Fruit fly (Drosophila melanogaster): ENCODE measurements around the gene PolD1.

The PolD1 gene

dm6 chr3L:15982148-15982547 is 5.5 kb downstream of the PolD1 start (continued):
- TF ChIP-seq CG42726 (GFP tag; IDR thresholded peaks at IDR 0.05; ENCODE audit: partially characterized antibody), result 0 out of 2 replicates have a peak, but pooled peaks have one; percentile 51

dm6 chr3L:15981403-15981802 is 6.2 kb downstream of the PolD1 start:
- TF ChIP-seq crp (GFP tag; optimal IDR thresholded peaks at IDR 0.05), result peak in 1 of 2 experiments; percentile 48
- 0 out of 2 replicates have a peak, but pooled peaks have one; percentile 7 for TF ChIP-seq E2f1 (GFP tag; IDR thresholded peaks at IDR 0.05)
- TF ChIP-seq chinmo (GFP tag; IDR thresholded peaks at IDR 0.05; ENCODE audit: partially characterized antibody), result peak; percentile 62; the same call in 1 of the 4 replicates
- TF ChIP-seq CG13123 (GFP tag; optimal IDR thresholded peaks at IDR 0.05), result no peak
- TF ChIP-seq lbe (GFP tag; optimal IDR thresholded peaks at IDR 0.05), result no peak
- no peak for TF ChIP-seq cas (GFP tag; IDR thresholded peaks at IDR 0.05)
- TF ChIP-seq mirr (GFP tag; optimal IDR thresholded peaks at IDR 0.05), result no peak
- peak; percentile 66 for TF ChIP-seq E2f2 (GFP tag; IDR thresholded peaks at IDR 0.05)
- peak; percentile 36 for TF ChIP-seq Dp (GFP tag; optimal IDR thresholded peaks at IDR 0.05)

- TF ChIP-seq sug (tag; optimal IDR thresholded peaks at IDR 0.05), result peak; percentile 50
- TF ChIP-seq seq (GFP tag; IDR thresholded peaks at IDR 0.05), result no peak
- TF ChIP-seq CG34376 (GFP tag; optimal IDR thresholded peaks at IDR 0.05), result peak; percentile 18
- TF ChIP-seq pb (GFP tag; optimal IDR thresholded peaks at IDR 0.05), result no peak
- TF ChIP-seq Med (GFP tag), result peak; percentile 20
- TF ChIP-seq CG13894 (tag; optimal IDR thresholded peaks at IDR 0.05), result peak; percentile 53
- no peak for TF ChIP-seq dimm (GFP tag; IDR thresholded peaks at IDR 0.05)
- no peak for TF ChIP-seq CG8478 (optimal IDR thresholded peaks at IDR 0.05)
- TF ChIP-seq chn (GFP tag; optimal IDR thresholded peaks at IDR 0.05), result no peak
- no peak for TF ChIP-seq CG17186 (GFP tag; optimal IDR thresholded peaks at IDR 0.05)
- peak; percentile 5 for TF ChIP-seq mirr (GFP tag; optimal IDR thresholded peaks at IDR 0.05)
- peak; percentile 3 for TF ChIP-seq odd (GFP tag; optimal IDR thresholded peaks at IDR 0.05)
- TF ChIP-seq caup (GFP tag; optimal IDR thresholded peaks at IDR 0.05; ENCODE audit: severe bottlenecking), result peak; percentile 16
- 0 out of 2 replicates have a peak, but pooled peaks have one; percentile 9 for TF ChIP-seq CG42726 (GFP tag; IDR thresholded peaks at IDR 0.05; ENCODE audit: partially characterized antibody)
- TF ChIP-seq CG6175 (GFP tag; IDR thresholded peaks at IDR 0.05), result peak; percentile 56; the same call in 2 of the 3 replicates
- peak; percentile 0 for TF ChIP-seq Fer1 (GFP tag; optimal IDR thresholded peaks at IDR 0.05)
- peak; percentile 6 for TF ChIP-seq CG15269 (tag; optimal IDR thresholded peaks at IDR 0.05)
- no peak for TF ChIP-seq CG11560 (tag; IDR thresholded peaks at IDR 0.05)
- no peak for TF ChIP-seq CG11085 (GFP tag; IDR thresholded peaks at IDR 0.05)
- TF ChIP-seq bsh (GFP tag; optimal IDR thresholded peaks at IDR 0.05), result no peak
- TF ChIP-seq CG10543 (GFP tag; optimal IDR thresholded peaks at IDR 0.05), result peak; percentile 15
- no peak for TF ChIP-seq CG11398 (GFP tag; optimal IDR thresholded peaks at IDR 0.05)
- TF ChIP-seq CG7271 (tag; optimal IDR thresholded peaks at IDR 0.05), result no peak
- TF ChIP-seq CG9817 (tag; optimal IDR thresholded peaks at IDR 0.05), result no peak
- peak; percentile 35 for TF ChIP-seq CG2678 (tag; optimal IDR thresholded peaks at IDR 0.05)
- TF ChIP-seq CG12071 (GFP tag; optimal IDR thresholded peaks at IDR 0.05), result peak; percentile 19
- TF ChIP-seq MBD-R2 (GFP tag; IDR thresholded peaks at IDR 0.05), result no peak
- peak; percentile 39 for TF ChIP-seq CG13296 (GFP tag; optimal IDR thresholded peaks at IDR 0.05)
Observed at dm6 chr3L:15979912-15980311, 7.7 kb downstream of the PolD1 start, which contains the start of gene CG17027. Gene CG17027, plus strand, starts transcription at chr3L:15980100.

dm6 chr3L:15979240-15979639 is 8.4 kb downstream of the PolD1 start:
- TF ChIP-seq HmgZ (tag; optimal IDR thresholded peaks at IDR 0.05), result no peak
- no peak for TF ChIP-seq CG3065 (GFP tag; optimal IDR thresholded peaks at IDR 0.05)
- TF ChIP-seq ind (GFP tag; optimal IDR thresholded peaks at IDR 0.05), result no peak
- TF ChIP-seq D19A (tag; optimal IDR thresholded peaks at IDR 0.05), result no peak
- no peak for TF ChIP-seq CG6854 (GFP tag; optimal IDR thresholded peaks at IDR 0.05)
- TF ChIP-seq Hr78 (GFP tag; optimal IDR thresholded peaks at IDR 0.05), result peak in 1 of 2 experiments; percentile 16
- TF ChIP-seq CG2202 (tag; optimal IDR thresholded peaks at IDR 0.05), result no peak
- 0 out of 3 replicates have a peak, but pooled peaks have one; percentile 19 for TF ChIP-seq CG7963 (GFP tag; IDR thresholded peaks at IDR 0.05; ENCODE audit: partially characterized antibody)
- TF ChIP-seq Lim3 (GFP tag; IDR thresholded peaks at IDR 0.05), result no peak
- TF ChIP-seq vfl (GFP tag; optimal IDR thresholded peaks at IDR 0.05), result no peak
- TF ChIP-seq Pdp1 (GFP tag; optimal IDR thresholded peaks at IDR 0.05), result peak in 1 of 2 experiments; percentile 8
